Worm (Caenorhabditis elegans): ENCODE data around the gene W05H9.4.

- TF ChIP-seq ceh-83 (GFP tag; optimal IDR thresholded peaks at IDR 0.05) (no peak), unc-62 (GFP tag; optimal IDR thresholded peaks at IDR 0.05) (no peak), nhr-2 (tag; optimal IDR thresholded peaks at IDR 0.05) (no peak), sptf-1 (tag; optimal IDR thresholded peaks at IDR 0.05) (no peak), snpc-4 (tag; optimal IDR thresholded peaks at IDR 0.05) (no peak), blmp-1 (tag; optimal IDR thresholded peaks at IDR 0.05) (no peak), unc-39 (tag; optimal IDR thresholded peaks at IDR 0.05) (no peak), ceh-43 (GFP tag; optimal IDR thresholded peaks at IDR 0.05) (no peak), bed-3 (GFP tag; optimal IDR thresholded peaks at IDR 0.05) (no peak), M03D4.4 (tag; optimal IDR thresholded peaks at IDR 0.05) (no peak), cnd-1 (tag; optimal IDR thresholded peaks at IDR 0.05) (no peak), elt-3 (tag; optimal IDR thresholded peaks at IDR 0.05) (no peak), lin-13 (tag; optimal IDR thresholded peaks at IDR 0.05) (no peak)
Measured at ce11 chrX:6274270-6274669, 10.8 kb downstream of the W05H9.4 start.

All from whole organism, mixed stage, embryonic.